Fruit fly (Drosophila melanogaster): ENCODE results near the gene CG13375.
A peak's percentile ranks its signal among the peaks of the same experiment; 100 is the strongest.

CG13375 gene

DNA sequence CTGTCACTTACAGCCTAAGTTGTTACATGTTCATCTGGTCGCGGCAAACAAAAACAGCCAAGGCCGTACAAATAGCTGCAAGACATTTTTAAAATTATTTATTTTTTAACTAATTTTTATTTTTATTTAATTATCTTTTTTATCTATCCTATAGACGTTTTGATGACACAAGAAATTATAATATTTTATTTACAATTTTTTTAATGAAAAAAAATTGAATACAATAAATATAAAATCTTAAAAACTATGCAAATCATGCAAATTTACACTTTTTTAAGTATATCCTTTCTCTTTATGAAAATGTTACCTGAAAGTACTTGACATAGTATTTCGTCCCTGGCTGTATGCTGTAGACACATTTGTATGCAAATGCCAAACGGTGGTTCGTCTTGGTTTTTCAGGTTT is 43.4 kb upstream of the CG13375 start (continued):
- TF ChIP-seq Jarid2 (GFP tag; optimal IDR thresholded peaks at IDR 0.05) (peak; percentile 38), CG14710 (tag; optimal IDR thresholded peaks at IDR 0.05) (peak; percentile 80), CG9876 (GFP tag; optimal IDR thresholded peaks at IDR 0.05) (no peak), Dip3 (GFP tag; optimal IDR thresholded peaks at IDR 0.05) (no peak), CG1602 (GFP tag; optimal IDR thresholded peaks at IDR 0.05) (peak; percentile 35), CG11085 (GFP tag; IDR thresholded peaks at IDR 0.05) (no peak), CG2120 (GFP tag; optimal IDR thresholded peaks at IDR 0.05) (peak; percentile 11), CG4730 (GFP tag; IDR thresholded peaks at IDR 0.05) (no peak), Oaz (GFP tag; IDR thresholded peaks at IDR 0.05) (no peak), Chrac-16 (GFP tag; optimal IDR thresholded peaks at IDR 0.05) (peak; percentile 12), fu2 (GFP tag; optimal IDR thresholded peaks at IDR 0.05) (no peak), Hsf (GFP tag; optimal IDR thresholded peaks at IDR 0.05) (peak; percentile 13), CG30403 (GFP tag; optimal IDR thresholded peaks at IDR 0.05) (peak; percentile 53), sna (GFP tag; IDR thresholded peaks at IDR 0.05; ENCODE audit: partially characterized antibody) (no peak), nmo (GFP tag; optimal IDR thresholded peaks at IDR 0.05) (peak; percentile 91), CG11723 (GFP tag; optimal IDR thresholded peaks at IDR 0.05) (peak; percentile 31), CG12769 (tag; optimal IDR thresholded peaks at IDR 0.05) (no peak), klu (GFP tag; IDR thresholded peaks at IDR 0.05) (no peak; the same call in 1 of the 2 replicates), run (tag; optimal IDR thresholded peaks at IDR 0.05) (peak; percentile 87), Hr39 (optimal IDR thresholded peaks at IDR 0.05) (no peak), CG10979 (tag; optimal IDR thresholded peaks at IDR 0.05) (peak; percentile 82), gfzf (GFP tag; optimal IDR thresholded peaks at IDR 0.05) (no peak), CG4424 (GFP tag; optimal IDR thresholded peaks at IDR 0.05) (peak; percentile 60), CG6765 (GFP tag; optimal IDR thresholded peaks at IDR 0.05) (peak; percentile 55), CG2889 (GFP tag; IDR thresholded peaks at IDR 0.05) (no peak), ttk (GFP tag; IDR thresholded peaks at IDR 0.05) (peak; percentile 36; the same call in 1 of the 2 replicates), Nf-YB (GFP tag; optimal IDR thresholded peaks at IDR 0.05) (peak; percentile 71), CG18476 (GFP tag; optimal IDR thresholded peaks at IDR 0.05) (peak; percentile 31), Antp (GFP tag; optimal IDR thresholded peaks at IDR 0.05) (no peak), Sox102F (GFP tag; optimal IDR thresholded peaks at IDR 0.05) (peak; percentile 85), CG3281 (GFP tag; optimal IDR thresholded peaks at IDR 0.05) (peak; percentile 76), ATbp (GFP tag; optimal IDR thresholded peaks at IDR 0.05) (peak; percentile 58), Hmx (GFP tag; optimal IDR thresholded peaks at IDR 0.05) (no peak), CG8765 (GFP tag; IDR thresholded peaks at IDR 0.05) (no peak), dpn (GFP tag; optimal IDR thresholded peaks at IDR 0.05) (peak in 1 of 2 experiments; percentile 51), CG32772 (GFP tag; IDR thresholded peaks at IDR 0.05) (peak; percentile 58), gsb-n (tag; optimal IDR thresholded peaks at IDR 0.05) (peak; percentile 90), PHDP (tag; optimal IDR thresholded peaks at IDR 0.05) (peak; percentile 87), kni (GFP tag; optimal IDR thresholded peaks at IDR 0.05) (no peak), CG17612 (GFP tag; IDR thresholded peaks at IDR 0.05) (no peak), toy (GFP tag; IDR thresholded peaks at IDR 0.05) (no peak), CG1529 (GFP tag; optimal IDR thresholded peaks at IDR 0.05) (no peak), hkb (optimal IDR thresholded peaks at IDR 0.05) (no peak), hkb (GFP tag; IDR thresholded peaks at IDR 0.05) (peak; percentile 67), CG2199 (GFP tag; IDR thresholded peaks at IDR 0.05) (no peak), pb (GFP tag; optimal IDR thresholded peaks at IDR 0.05) (no peak), CG7372 (GFP tag; IDR thresholded peaks at IDR 0.05) (peak; percentile 55; the same call in 1 of the 2 replicates), CG13123 (GFP tag; optimal IDR thresholded peaks at IDR 0.05) (no peak), CG7357 (GFP tag; IDR thresholded peaks at IDR 0.05) (peak; percentile 40; the same call in 1 of the 3 replicates), Ptx1 (GFP tag; IDR thresholded peaks at IDR 0.05) (peak; percentile 75), CG4282 (GFP tag; optimal IDR thresholded peaks at IDR 0.05) (no peak), Opbp (GFP tag; IDR thresholded peaks at IDR 0.05; ENCODE audit: partially characterized antibody) (no peak), D19A (tag; optimal IDR thresholded peaks at IDR 0.05) (peak; percentile 84)
